Fruit fly (Drosophila melanogaster): ENCODE measurements around the gene CG7506.

CG7506 gene

DNA sequence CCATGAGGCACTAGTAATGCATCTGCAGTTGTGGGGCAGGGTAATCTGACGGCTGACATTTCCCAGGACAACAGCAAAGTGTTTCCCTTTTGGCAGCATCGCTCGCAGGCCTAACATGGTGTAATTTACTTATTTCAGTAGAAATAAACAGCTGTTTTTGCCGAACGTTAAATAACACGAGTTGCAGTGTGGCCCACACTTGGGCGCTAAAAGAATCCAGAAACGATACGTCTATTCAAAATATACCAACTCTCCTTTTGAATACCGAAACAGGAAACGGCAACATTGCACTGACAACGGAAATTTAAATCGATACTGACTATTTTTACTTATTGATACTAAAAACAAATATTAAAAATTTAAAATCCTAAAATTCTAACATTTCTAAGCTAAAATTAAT, at the start of gene CG7506:
Gene CG7506, minus strand, starts transcription at position 182 of the 400 bp plus-strand sequence.
- no peak for TF ChIP-seq noc (tag; optimal IDR thresholded peaks at IDR 0.05)

DNA sequence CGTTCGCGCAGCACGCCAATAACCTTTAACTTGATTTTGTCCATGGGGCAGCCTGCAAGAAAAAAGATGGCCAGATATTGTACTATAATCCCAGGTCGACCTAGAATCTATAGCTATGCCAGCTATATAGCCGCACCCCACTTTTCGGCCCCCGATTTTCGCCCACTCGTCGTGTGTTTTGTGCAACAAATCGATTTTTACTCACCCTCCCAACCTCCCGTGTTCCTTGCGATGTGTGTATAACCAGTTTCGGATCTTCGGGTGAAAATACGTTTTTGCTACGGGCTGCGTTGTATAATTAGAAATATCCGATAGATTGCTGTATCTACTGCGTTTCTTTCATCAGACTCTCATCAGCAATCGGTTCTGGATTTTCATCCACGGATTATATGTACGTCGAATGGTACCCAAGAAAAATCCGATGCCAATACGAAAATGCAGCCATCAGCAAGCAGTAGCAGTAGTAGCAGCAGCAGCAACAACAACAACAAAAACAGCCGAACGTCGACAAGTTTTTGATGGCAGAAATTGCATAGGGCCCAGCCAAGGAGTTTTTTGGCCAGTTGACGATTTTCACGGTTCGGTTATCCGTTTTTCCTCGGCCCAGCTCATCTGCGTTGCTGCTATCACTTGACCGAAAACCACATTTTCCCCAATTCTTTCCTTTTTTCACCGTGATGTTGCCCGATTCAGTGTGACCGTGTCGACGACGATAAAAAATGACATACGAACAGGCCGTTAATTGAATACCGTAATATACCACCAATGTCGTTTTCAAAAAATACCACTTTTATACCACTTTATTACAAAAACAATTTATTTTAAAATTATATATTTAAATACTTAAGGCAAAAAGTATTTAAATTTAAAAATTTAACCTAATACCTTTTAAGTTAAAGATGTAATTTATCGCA, 12.9 kb upstream of the CG7506 start, which contains the start of gene CG7492:
Gene CG7492, minus strand, starts transcription at position 705 of the 914 bp plus-strand sequence.
- no peak for TF ChIP-seq noc (tag; optimal IDR thresholded peaks at IDR 0.05)

DNA sequence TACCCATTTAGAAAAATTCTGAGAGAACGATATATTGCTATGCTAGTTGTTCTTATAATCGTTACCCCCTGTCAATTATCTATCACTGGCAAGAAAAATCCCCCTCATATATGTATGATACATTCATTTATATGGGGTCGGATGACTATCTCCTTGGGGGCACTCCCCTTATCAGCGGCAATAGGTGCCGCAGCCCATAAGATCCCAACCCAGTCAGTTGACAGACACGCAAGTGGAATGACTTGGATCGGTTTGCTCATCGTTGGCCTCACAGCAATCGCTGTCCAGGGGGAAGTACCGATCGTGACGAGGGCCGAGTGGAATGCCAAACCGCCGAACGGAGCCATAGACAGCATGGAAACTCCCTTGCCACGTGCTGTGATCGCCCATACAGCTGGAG, 9.5 kb upstream of the CG7506 start, which contains the start of gene PGRP-SD:
Gene PGRP-SD, plus strand, starts transcription at position 213 of the 400 bp plus-strand sequence.
- TF ChIP-seq noc (tag; optimal IDR thresholded peaks at IDR 0.05), result no peak

DNA sequence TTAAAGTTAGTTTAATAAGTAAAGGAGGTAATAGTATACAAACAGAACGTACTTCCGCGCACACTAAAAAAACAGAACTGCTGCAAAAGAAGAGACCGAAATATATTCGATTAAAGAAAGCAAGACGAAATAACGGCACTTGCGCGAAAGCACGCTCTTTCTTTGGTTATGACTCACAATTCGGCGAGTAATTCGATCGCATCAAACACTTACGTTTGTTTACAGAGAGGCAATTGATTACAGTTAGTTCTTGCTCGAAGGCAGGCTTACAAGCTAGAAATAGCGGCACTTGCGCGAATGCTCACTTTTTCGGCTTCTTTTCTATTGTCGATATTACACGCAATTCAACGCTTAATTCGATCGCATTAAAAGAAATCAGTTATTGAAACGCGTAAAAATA, 8.8 kb upstream of the CG7506 start, which contains the start of gene CG32373:
Gene CG32373, plus strand, starts transcription at position 301 of the 400 bp plus-strand sequence.
- TF ChIP-seq noc (tag; optimal IDR thresholded peaks at IDR 0.05), result no peak

DNA sequence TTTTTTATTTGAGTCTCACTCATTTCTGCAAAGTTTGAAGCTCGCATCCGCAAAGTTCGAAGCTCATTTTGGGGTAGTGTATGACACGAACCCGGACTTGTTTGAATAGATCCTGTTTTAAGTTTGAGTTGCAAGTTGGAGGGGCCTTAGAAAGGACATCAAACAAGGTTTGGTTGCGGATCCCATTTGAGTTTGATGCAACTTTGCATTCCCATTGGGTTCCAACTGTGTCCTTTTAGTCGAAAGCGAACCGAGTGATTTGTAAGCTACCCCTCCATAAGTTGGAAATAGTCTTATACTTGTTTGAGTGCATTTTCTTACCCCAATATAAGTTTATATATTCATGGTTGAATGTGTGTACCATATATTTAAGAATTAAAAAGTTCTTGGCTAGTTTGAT, 2.1 kb upstream of the CG7506 start:
- no peak for TF ChIP-seq noc (tag; optimal IDR thresholded peaks at IDR 0.05)

DNA sequence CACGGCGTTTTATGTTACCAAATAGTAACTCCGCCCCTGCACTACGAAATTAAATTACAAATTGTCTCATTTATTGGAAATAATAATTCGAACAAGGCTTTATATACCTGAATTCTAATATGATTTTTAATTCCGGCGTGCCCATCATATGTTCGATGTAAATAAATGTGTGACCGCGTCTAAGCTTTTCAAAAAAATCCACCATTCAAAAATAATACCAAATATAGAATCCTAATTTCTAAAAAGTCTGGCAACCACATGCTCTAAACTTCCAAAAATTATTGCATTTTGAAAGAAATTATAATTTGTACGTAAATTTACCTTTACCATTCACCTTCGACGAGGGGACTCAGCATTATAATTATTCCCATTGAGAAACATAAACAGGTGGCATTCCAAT, 1.2 kb downstream of the CG7506 start, which contains the start of gene Urm1:
Gene Urm1, minus strand, starts transcription at position 150 of the 400 bp plus-strand sequence.
- no peak for TF ChIP-seq noc (tag; optimal IDR thresholded peaks at IDR 0.05)

DNA sequence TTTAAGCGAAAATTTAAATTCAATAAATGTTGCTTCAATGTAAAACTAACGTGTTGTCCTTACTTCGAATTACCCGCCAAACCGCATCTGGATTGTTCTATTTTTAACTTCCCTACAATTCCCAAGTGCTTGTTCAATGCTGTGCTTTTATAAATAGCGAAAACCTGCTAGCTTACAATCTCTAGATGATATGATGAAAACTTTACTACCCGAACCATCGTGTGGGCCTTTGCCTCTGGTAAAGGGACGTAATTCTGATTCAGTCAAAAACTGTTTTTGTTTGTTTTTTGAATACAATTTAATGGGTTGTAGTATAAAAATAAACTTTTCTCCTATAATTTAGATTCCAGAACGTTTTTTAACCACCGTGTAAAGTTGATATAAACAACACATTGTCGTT, 1.9 kb downstream of the CG7506 start:
- TF ChIP-seq noc (tag; optimal IDR thresholded peaks at IDR 0.05), result no peak

DNA sequence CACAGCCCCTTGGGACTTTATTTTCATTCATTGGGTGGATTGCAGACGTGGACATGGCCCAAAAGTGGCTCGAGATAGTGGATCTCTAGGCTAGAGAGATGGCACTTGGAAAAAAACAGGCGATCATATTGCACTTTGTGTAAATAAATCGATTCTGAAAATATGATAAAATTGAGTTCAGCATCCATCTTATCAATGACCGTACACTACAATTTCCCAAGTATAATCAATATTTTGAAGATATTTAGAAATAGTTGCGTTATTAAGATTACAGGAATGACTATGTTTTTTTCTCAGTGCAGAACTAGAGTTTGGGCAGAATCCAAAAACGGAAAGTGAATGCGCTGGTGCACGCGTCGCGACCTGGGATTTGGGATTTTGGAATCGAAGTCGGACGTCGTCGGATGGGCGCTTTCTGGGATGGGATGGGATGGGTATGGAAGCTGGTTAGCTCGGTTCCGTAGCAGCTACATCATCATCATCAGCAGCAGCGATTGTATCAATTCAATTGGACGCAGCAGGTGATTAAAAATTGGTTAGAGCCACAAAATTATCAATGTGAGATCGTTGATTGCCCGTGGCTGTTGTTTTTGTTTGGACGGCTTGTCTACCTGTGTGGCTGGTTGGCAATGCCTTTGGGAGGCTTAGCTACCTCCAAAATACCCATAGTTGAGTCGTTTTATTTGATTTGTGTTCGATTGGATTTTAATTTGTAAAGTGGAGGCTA, 6.5 kb downstream of the CG7506 start:
- no peak for TF ChIP-seq noc (tag; optimal IDR thresholded peaks at IDR 0.05)

DNA sequence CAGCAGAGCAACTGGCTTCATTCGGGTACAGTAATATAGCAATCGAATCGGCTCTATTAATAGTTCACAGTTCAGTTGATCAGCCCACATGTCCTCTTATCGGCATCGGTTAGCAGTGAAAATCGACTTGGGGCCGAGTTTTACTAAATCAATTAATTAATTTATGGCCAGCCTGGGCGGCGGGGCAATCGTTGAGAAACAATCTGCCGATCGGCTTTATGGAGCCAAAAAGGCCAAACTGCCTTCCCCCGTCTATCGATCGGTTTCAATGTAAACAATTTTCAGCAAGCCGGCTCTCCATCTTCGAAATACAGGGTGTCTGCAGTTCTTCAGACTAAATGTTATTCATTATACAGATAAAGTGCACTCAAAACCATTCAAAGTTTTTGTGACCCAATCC, 7.8 kb downstream of the CG7506 start:
- no peak for TF ChIP-seq noc (tag; optimal IDR thresholded peaks at IDR 0.05)

DNA sequence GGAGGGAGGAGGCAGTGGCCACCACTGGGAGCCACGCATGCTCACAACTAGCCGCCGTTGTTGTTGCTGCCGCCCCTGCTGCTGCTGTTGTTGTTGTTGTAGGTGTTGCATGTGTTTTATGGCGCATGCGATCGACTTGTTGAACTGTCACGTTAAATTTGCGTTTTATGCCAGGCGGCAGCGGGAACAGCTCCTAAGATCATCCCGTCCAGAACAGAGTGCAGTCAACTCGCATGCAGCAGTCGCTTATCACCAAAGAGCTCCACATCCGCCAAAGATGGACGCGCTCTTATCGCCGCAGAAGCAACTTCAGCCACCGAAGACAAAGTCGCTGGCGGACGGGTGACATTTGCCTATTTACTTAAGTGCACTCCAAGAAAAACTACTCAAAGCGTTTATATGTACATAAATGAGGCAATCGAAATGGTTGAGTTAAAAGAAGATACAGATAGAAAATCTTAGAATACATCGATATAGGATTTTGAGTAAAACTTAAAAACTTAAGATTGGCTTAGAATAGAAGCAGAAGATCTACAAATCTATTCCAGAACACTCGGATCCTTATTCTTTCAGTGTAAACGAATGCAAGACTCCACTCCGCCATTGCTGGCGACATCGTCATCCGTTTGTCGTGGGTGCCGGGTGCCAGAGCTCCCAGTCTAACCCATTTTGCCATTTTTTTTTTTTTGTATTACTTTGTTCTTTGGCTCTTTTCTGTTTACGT, 8.7 kb downstream of the CG7506 start:
- no peak for TF ChIP-seq noc (tag; optimal IDR thresholded peaks at IDR 0.05)

DNA sequence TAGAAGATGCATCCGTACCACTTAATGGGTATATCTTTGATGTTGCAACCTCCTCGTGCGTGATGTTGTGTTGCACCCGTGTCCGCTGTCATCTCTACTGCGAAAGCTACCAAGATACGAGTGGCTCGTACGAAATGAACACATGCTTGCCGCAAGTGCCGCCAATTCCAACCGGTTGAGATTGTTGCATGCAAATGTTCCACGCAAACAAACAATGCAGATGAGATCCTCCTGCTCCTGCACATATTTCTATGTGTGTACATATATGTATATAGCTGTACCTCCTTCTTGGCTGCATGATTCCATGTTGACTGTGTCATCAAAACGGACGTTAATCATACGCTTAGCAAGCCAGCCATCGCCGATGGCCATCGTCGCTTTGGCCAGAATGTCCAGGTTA, 11.4 kb downstream of the CG7506 start:
- no peak for TF ChIP-seq noc (tag; optimal IDR thresholded peaks at IDR 0.05)

DNA sequence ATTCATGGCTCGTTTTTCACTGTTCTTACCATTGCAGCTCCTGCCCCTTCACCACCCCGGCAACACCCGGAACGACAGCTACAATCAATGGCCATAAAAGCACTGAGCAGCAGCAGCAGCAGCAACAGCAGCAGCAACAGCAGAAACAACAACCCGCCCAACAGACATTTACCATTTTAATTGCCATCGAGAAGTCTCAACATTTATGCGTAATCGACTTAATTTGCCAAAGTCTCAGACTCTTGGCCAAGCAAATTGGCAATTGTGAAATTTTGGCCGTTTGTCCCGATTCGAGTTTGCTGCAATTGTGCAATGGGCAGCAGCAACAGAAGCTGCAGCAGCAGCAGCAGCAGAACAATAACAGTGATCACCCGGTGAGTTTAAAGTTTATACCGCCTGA, 16.9 kb downstream of the CG7506 start:
- TF ChIP-seq noc (tag; optimal IDR thresholded peaks at IDR 0.05), result no peak

DNA sequence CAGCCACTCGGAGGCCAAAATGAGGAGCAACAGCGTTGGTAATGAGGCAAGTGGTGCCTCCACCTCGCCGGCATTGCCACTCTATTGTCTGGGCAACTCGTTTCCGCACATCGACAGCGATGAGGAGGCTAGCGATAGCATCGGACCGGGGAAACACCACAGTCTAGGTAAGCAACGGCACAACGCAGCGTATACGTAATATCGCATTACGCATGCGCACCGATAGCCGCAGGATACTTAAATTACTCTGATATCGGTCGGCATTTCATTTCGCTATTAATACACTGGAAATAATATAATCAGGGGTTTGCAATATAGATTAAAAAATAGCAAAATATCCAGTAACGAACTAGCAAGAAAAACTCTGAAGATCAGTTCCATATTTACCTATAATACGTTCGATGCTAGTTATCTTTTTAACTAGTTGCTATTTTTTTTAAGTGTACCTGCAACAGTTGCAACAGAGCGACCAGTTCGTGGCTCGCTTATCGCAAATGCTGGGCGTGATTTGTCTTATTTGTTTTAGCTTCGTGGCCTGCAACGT, 23.9 kb downstream of the CG7506 start:
- TF ChIP-seq noc (tag; optimal IDR thresholded peaks at IDR 0.05), result no peak

DNA sequence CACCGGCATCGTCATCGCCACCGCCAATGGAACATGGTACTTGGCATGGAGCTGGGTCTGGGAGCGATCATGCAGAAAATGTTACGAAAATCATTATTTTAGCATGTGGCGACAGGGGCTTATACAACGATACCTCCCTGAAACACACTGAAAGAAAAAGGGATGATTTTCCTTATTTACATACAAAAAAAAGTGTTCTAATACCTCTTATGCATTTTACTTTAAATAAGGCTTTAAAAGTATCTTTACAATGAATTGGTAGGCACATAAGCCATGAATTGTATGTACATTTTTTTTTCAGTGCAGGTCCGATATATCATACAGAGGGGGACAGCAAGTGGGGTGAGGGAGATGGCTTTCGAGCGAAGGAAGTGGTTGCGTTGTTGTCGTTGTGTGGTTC, 27.2 kb downstream of the CG7506 start:
- no peak for TF ChIP-seq noc (tag; optimal IDR thresholded peaks at IDR 0.05)

DNA sequence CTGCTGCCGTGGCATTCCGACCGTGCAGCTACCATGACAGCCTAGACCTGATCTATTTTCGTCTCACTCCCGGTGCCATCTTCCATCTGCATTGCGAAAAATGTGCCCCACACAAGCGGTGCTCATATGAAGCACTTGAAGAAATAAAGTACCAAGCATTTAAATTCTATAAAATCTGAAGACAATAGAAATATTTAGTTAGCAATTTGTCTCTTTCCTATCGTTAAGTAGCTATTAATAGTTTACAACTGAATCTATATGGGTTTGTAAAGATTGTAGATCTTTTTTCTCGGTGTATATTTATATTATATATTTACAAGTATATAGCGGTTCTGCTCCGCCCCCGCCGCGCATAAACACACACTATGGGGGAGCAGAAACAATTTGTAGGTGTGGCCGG, 30.2 kb downstream of the CG7506 start:
- TF ChIP-seq noc (tag; optimal IDR thresholded peaks at IDR 0.05), result no peak

DNA sequence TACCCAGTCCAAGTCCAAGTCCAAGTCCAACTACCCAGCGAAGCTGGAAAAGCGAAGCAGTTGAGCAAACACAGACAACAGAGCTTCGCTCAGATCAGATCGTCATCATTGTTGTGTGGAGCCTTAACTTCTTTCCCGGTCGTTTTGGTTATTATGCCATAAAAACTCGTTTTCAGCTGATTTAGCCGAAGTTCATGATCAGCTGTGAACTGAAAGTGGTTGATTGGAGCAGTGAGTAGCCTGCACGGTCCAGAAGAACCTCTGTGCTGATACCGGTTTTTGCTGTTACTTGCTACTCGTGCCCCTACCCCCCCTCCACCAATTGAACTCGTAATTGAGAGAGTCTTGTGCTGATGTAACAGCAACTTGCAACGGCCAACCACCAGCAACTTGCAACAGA, 30.9 kb downstream of the CG7506 start:
- no peak for TF ChIP-seq noc (tag; optimal IDR thresholded peaks at IDR 0.05)
